Fruit fly (Drosophila melanogaster) whole organism, wandering third instar larva: ENCODE results near the gene CG45076.

ENCODE experiments used
- CG32264 ChIP-seq: fragments of 200-800 bp; sonication (Bioruptor generic); optimal IDR thresholded peaks from 2 replicates; lab custom pipeline; 2016; ENCODE audit warnings: missing biosample characterization, missing genetic modification characterization
- CG9705 ChIP-seq: fragments of 200-800 bp; sonication (Bioruptor generic); optimal IDR thresholded peaks from 2 replicates; lab custom pipeline; 2018; ENCODE audit warnings: missing biosample characterization, mild to moderate bottlenecking, missing genetic modification characterization
- CrebA ChIP-seq: fragments of 200-800 bp; sonication (Bioruptor generic); optimal IDR thresholded peaks from 2 replicates; lab custom pipeline; 2016; ENCODE audit warnings: missing biosample characterization, mild to moderate bottlenecking, missing genetic modification characterization, borderline replicate concordance
- Dfd ChIP-seq: fragments of >200 bp; optimal IDR thresholded peaks from 2 replicates; lab custom pipeline; 2017; ENCODE audit warnings: missing biosample characterization, missing genetic modification characterization
- Dif ChIP-seq: fragments of 200-275, 200-300 bp; sonication (Bioruptor generic); optimal IDR thresholded peaks from 2 replicates; lab custom pipeline; 2018; ENCODE audit warnings: missing biosample characterization, missing genetic modification characterization; ENCODE audit not compliant: partially characterized antibody
- HLH106 ChIP-seq: fragments of 200-800 bp; optimal IDR thresholded peaks from 3 replicates; lab custom pipeline; 2019; ENCODE audit warnings: missing biosample characterization, mild to moderate bottlenecking, missing genetic modification characterization, moderate library complexity
- Hnf4 ChIP-seq: fragments of 200-800 bp; sonication (Bioruptor generic); optimal IDR thresholded peaks from 2 replicates; lab custom pipeline; 2016; ENCODE audit warnings: missing biosample characterization, mild to moderate bottlenecking, missing genetic modification characterization
- Hr83 ChIP-seq: fragments of 200-300 bp; sonication (Bioruptor generic); optimal IDR thresholded peaks from 2 replicates; lab custom pipeline; 2016; ENCODE audit warnings: missing biosample characterization, mild to moderate bottlenecking, missing genetic modification characterization, moderate library complexity; ENCODE audit not compliant: poor library complexity, severe bottlenecking
- Jra ChIP-seq: sonication (Bioruptor generic); optimal IDR thresholded peaks from 2 replicates; lab custom pipeline; 2016; ENCODE audit warnings: missing biosample characterization, missing genetic modification characterization
- Mio ChIP-seq: sonication (Bioruptor generic); optimal IDR thresholded peaks from 2 replicates; lab custom pipeline; 2016; ENCODE audit warnings: missing biosample characterization, missing genetic modification characterization
- Myc ChIP-seq: fragments of >200 bp; optimal IDR thresholded peaks from 2 replicates; lab custom pipeline; 2017
- N ChIP-seq: fragments of >200 bp; optimal IDR thresholded peaks from 2 replicates; lab custom pipeline; 2018; ENCODE audit warnings: missing biosample characterization, missing external identifiers, missing genetic modification characterization
- OdsH ChIP-seq: fragments of 200-800 bp; sonication (Bioruptor generic); optimal IDR thresholded peaks from 2 replicates; lab custom pipeline; 2016; ENCODE audit warnings: missing biosample characterization, mild to moderate bottlenecking, missing genetic modification characterization
- Rel ChIP-seq, 2 experiments: fragments of 200-800 bp; sonication (Bioruptor generic) in 1 of 2; optimal IDR thresholded peaks; 2 replicates in 1 of 2; 3 replicates in 1 of 2; lab custom pipeline; 2016 to 2019; ENCODE audit warnings: mild to moderate bottlenecking in 2 of 2, missing biosample characterization in 2 of 2, missing genetic modification characterization in 2 of 2, moderate library complexity in 1 of 2
- Sp1 ChIP-seq: fragments of 200-800 bp; sonication (Bioruptor generic); optimal IDR thresholded peaks from 3 replicates; lab custom pipeline; 2019; ENCODE audit warnings: missing biosample characterization, mild to moderate bottlenecking, missing genetic modification characterization, moderate library complexity
- Vsx2 ChIP-seq: fragments of 200-300, 225-300 bp; sonication (Bioruptor generic); optimal IDR thresholded peaks from 2 replicates; lab custom pipeline; 2018; ENCODE audit warnings: missing biosample characterization, missing genetic modification characterization; ENCODE audit not compliant: partially characterized antibody
- br ChIP-seq: fragments of 200-800 bp; sonication (Bioruptor generic); optimal IDR thresholded peaks from 2 replicates; lab custom pipeline; 2016; ENCODE audit warnings: missing biosample characterization, missing genetic modification characterization
- brk ChIP-seq: fragments of 200-800 bp; sonication (Bioruptor generic); optimal IDR thresholded peaks from 2 replicates; lab custom pipeline; 2016; ENCODE audit warnings: missing biosample characterization, mild to moderate bottlenecking, missing genetic modification characterization
- dsf ChIP-seq: sonication (Bioruptor generic); optimal IDR thresholded peaks from 2 replicates; lab custom pipeline; 2016; ENCODE audit warnings: missing biosample characterization, missing genetic modification characterization, borderline replicate concordance
- ey ChIP-seq: fragments of 200-800 bp; sonication (Bioruptor generic); optimal IDR thresholded peaks from 2 replicates; lab custom pipeline; 2016; ENCODE audit warnings: missing biosample characterization, missing genetic modification characterization
- foxo ChIP-seq, 2 experiments: fragments of 200-800 bp; sonication (Bioruptor generic); optimal IDR thresholded peaks; 2 replicates in 1 of 2; 3 replicates in 1 of 2; lab custom pipeline; 2016 to 2017; ENCODE audit warnings: missing biosample characterization in 2 of 2, missing genetic modification characterization in 2 of 2
- fru ChIP-seq: fragments of 200-800 bp; sonication (Bioruptor generic); optimal IDR thresholded peaks from 3 replicates; lab custom pipeline; 2016; ENCODE audit warnings: missing biosample characterization, mild to moderate bottlenecking, missing genetic modification characterization
- h ChIP-seq: fragments of 200-800 bp; sonication (Bioruptor generic); optimal IDR thresholded peaks from 3 replicates; lab custom pipeline; 2016; ENCODE audit warnings: missing biosample characterization, mild to moderate bottlenecking, missing genetic modification characterization
- jim ChIP-seq: fragments of 175-275, 200-325 bp; sonication (Bioruptor generic); optimal IDR thresholded peaks from 2 replicates; lab custom pipeline; 2016; ENCODE audit warnings: missing biosample characterization, mild to moderate bottlenecking, missing genetic modification characterization
- lola ChIP-seq: fragments of >200 bp; optimal IDR thresholded peaks from 2 replicates; lab custom pipeline; 2017; ENCODE audit warnings: missing biosample characterization, missing genetic modification characterization
- pan ChIP-seq: fragments of >200 bp; optimal IDR thresholded peaks from 2 replicates; lab custom pipeline; 2017
- psq ChIP-seq: fragments of 200-800 bp; sonication (Bioruptor generic); optimal IDR thresholded peaks from 3 replicates; lab custom pipeline; 2017; ENCODE audit warnings: missing biosample characterization, mild to moderate bottlenecking, missing genetic modification characterization, moderate library complexity
- rgr ChIP-seq: fragments of 200-800 bp; sonication (Bioruptor generic); optimal IDR thresholded peaks from 3 replicates; lab custom pipeline; 2016; ENCODE audit warnings: missing biosample characterization, mild to moderate bottlenecking, missing genetic modification characterization
- sage ChIP-seq: fragments of 200-800 bp; sonication (Bioruptor generic); optimal IDR thresholded peaks from 2 replicates; lab custom pipeline; 2016; ENCODE audit warnings: missing biosample characterization, mild to moderate bottlenecking, missing genetic modification characterization
- sv ChIP-seq: fragments of 200-800 bp; sonication (Bioruptor generic); optimal IDR thresholded peaks from 3 replicates; lab custom pipeline; 2016; ENCODE audit warnings: missing biosample characterization, missing genetic modification characterization
- tai ChIP-seq: sonication (Bioruptor generic); optimal IDR thresholded peaks from 2 replicates; lab custom pipeline; 2016; ENCODE audit warnings: missing biosample characterization, missing genetic modification characterization
- usp ChIP-seq: fragments of >200 bp; optimal IDR thresholded peaks from 2 replicates; lab custom pipeline; 2017; ENCODE audit warnings: missing biosample characterization, missing genetic modification characterization
- woc ChIP-seq: sonication (Bioruptor generic); optimal IDR thresholded peaks from 2 replicates; lab custom pipeline; 2016; ENCODE audit warnings: missing biosample characterization, mild to moderate bottlenecking, missing genetic modification characterization

CG45076 gene

dm6 chr3R:10782167-10782566 is 5.0 kb upstream of the CG45076 start, which contains the start of gene CG42633:
CG42633 (minus strand) TSS chr3R:10782267.
- TF ChIP-seq sv (GFP tag; lab: Kevin White, UChicago), result no peak
- no peak for TF ChIP-seq jim (GFP tag; lab: Kevin White, UChicago)
- TF ChIP-seq Hr83 (GFP tag; lab: Kevin White, UChicago), result no peak
- no peak for TF ChIP-seq Sp1 (GFP tag; lab: Kevin White, UChicago)
- TF ChIP-seq CG32264 (GFP tag; lab: Kevin White, UChicago), result no peak
- no peak for TF ChIP-seq tai (GFP tag; lab: Kevin White, UChicago)
- no peak for TF ChIP-seq CrebA (GFP tag; lab: Kevin White, UChicago)
- TF ChIP-seq Dif (GFP tag; lab: Kevin White, UChicago), result no peak
- no peak for TF ChIP-seq dsf (GFP tag; lab: Kevin White, UChicago)
- TF ChIP-seq Vsx2 (GFP tag; lab: Kevin White, UChicago), result no peak
- TF ChIP-seq pan (lab: Kevin White, UChicago), result no peak
- TF ChIP-seq OdsH (GFP tag; lab: Kevin White, UChicago), result no peak
- no peak for TF ChIP-seq Dfd (GFP tag; lab: Kevin White, UChicago)
- TF ChIP-seq N, result no peak
- no peak for TF ChIP-seq sage (GFP tag; lab: Kevin White, UChicago)
- TF ChIP-seq br (GFP tag; lab: Kevin White, UChicago), result no peak
- TF ChIP-seq CG9705 (GFP tag; lab: Kevin White, UChicago), result no peak
- no peak for TF ChIP-seq foxo (GFP tag; optimal IDR thresholded peaks at IDR 0.05; lab: Kevin White, UChicago)
- TF ChIP-seq psq (GFP tag; lab: Kevin White, UChicago), result no peak

- TF ChIP-seq foxo (GFP tag; optimal IDR thresholded peaks at IDR 0.05; lab: Kevin White, UChicago) (no peak), fru (GFP tag; lab: Kevin White, UChicago) (no peak), Mio (GFP tag; lab: Kevin White, UChicago) (no peak), sage (GFP tag; lab: Kevin White, UChicago) (no peak), ey (GFP tag; lab: Kevin White, UChicago) (no peak), Jra (GFP tag; lab: Kevin White, UChicago) (no peak), Myc (no peak), CrebA (GFP tag; lab: Kevin White, UChicago) (no peak)
These were observed 3.0 kb upstream of the CG45076 start for dm6 chr3R:10780161-10780560.

dm6 chr3R:10779269-10779668 is 2.1 kb upstream of the CG45076 start, which contains the start of gene Desi:
Desi (plus strand) TSS chr3R:10779569.
- TF ChIP-seq lola (GFP tag; lab: Kevin White, UChicago) (no peak), Sp1 (GFP tag; lab: Kevin White, UChicago) (no peak), Rel (GFP tag; optimal IDR thresholded peaks at IDR 0.05; lab: Kevin White, UChicago) (no peak), Rel (tag; optimal IDR thresholded peaks at IDR 0.05; lab: Kevin White, UChicago) (no peak), N (no peak), ey (GFP tag; lab: Kevin White, UChicago) (no peak), usp (GFP tag; lab: Kevin White, UChicago) (no peak), brk (GFP tag; lab: Kevin White, UChicago) (no peak), Dif (GFP tag; lab: Kevin White, UChicago) (no peak), jim (GFP tag; lab: Kevin White, UChicago) (no peak), woc (GFP tag; lab: Kevin White, UChicago) (no peak)

dm6 chr3R:10778151-10778550 is 977 bp upstream of the CG45076 start:
- TF ChIP-seq psq (GFP tag; lab: Kevin White, UChicago) (no peak), HLH106 (tag; lab: Kevin White, UChicago) (no peak), Dfd (GFP tag; lab: Kevin White, UChicago) (no peak), Hnf4 (no peak), h (GFP tag; lab: Kevin White, UChicago) (no peak), pan (lab: Kevin White, UChicago) (no peak), Jra (GFP tag; lab: Kevin White, UChicago) (no peak), rgr (GFP tag; lab: Kevin White, UChicago) (no peak)
